Worm (Caenorhabditis elegans): ENCODE data around the gene ppm-1.D.

DNA sequence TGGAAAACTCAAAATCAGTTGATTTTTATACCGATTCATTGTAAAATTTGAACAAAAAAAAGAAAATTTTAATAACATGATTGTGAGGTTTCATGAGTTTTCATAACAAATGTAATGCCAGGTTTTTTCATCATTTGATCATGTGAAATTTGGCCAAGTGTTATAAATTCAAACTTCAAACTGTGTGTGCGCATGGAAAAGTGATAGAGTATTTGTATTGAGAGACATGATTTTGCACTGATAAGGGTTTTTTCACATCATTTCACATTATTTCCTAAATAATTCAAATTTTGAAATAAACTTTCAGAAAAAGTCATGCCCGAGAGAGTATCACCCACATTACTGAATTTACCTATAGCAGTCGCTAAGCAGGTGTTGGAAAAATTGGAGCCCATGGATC is 40.2 kb upstream of the ppm-1.D start, which contains the start of gene fbxa-219:
- TF ChIP-seq elt-2 (tag; optimal IDR thresholded peaks at IDR 0.05) (no peak), unc-55 (GFP tag; optimal IDR thresholded peaks at IDR 0.05) (no peak)
